Fruit fly (Drosophila melanogaster) whole organism, embryonic: ENCODE data around the gene CG7557.

ENCODE experiments used
- Bdp1 ChIP-seq: fragments of 200-800 bp; sonication (Bioruptor generic); optimal IDR thresholded peaks from 3 replicates; lab custom pipeline; 2016; ENCODE audit warnings: missing biosample characterization, missing genetic modification characterization
- CG10543 ChIP-seq: fragments of 200-800 bp; sonication (Bioruptor generic); optimal IDR thresholded peaks from 3 replicates; lab custom pipeline; 2017; ENCODE audit warnings: missing biosample characterization, mild to moderate bottlenecking, missing genetic modification characterization, moderate library complexity
- CG12299 ChIP-seq: fragments of 200-800 bp; sonication (Bioruptor generic); optimal IDR thresholded peaks from 2 replicates; lab custom pipeline; 2018; ENCODE audit warnings: missing biosample characterization, mild to moderate bottlenecking, missing genetic modification characterization
- CG14441 ChIP-seq: fragments of 200-800 bp; sonication (Bioruptor generic); IDR thresholded peaks from 2 replicates; pipeline ENCODE4 v1.3.6; 2022; ENCODE audit warnings: missing biosample characterization, missing genetic modification characterization
- CG14860 ChIP-seq: fragments of 200-800 bp; sonication (Bioruptor generic); IDR thresholded peaks from 3 replicates; pipeline ENCODE4 v1.3.6; 2022; ENCODE audit warnings: missing biosample characterization, missing genetic modification characterization; ENCODE audit not compliant: partially characterized antibody
- CG17359 ChIP-seq: fragments of 200-800 bp; sonication (Bioruptor generic); optimal IDR thresholded peaks from 3 replicates; lab custom pipeline; 2018; ENCODE audit warnings: missing biosample characterization, mild to moderate bottlenecking, missing genetic modification characterization, moderate library complexity
- CG17802 ChIP-seq: fragments of 200-800 bp; sonication (Bioruptor generic); optimal IDR thresholded peaks from 2 replicates; lab custom pipeline; 2018; ENCODE audit warnings: missing biosample characterization, mild to moderate bottlenecking, missing genetic modification characterization, moderate library complexity
- CG17829 ChIP-seq: fragments of 200-800 bp; optimal IDR thresholded peaks from 2 replicates; lab custom pipeline; 2019; ENCODE audit warnings: missing biosample characterization, mild to moderate bottlenecking, missing genetic modification characterization, moderate library complexity
- CG2129 ChIP-seq: fragments of 200-800 bp; sonication (Bioruptor generic); IDR thresholded peaks from 2 replicates; pipeline ENCODE4 v1.3.6; 2022; ENCODE audit warnings: missing biosample characterization, missing genetic modification characterization; ENCODE audit not compliant: partially characterized antibody
- CG2712 ChIP-seq: fragments of 200-800 bp; optimal IDR thresholded peaks from 3 replicates; lab custom pipeline; 2019; ENCODE audit warnings: missing biosample characterization, mild to moderate bottlenecking, missing genetic modification characterization, moderate library complexity
- CG34224 ChIP-seq: fragments of 200-800 bp; sonication (Bioruptor generic); IDR thresholded peaks from 3 replicates; pipeline ENCODE4 v1.3.6; 2022; ENCODE audit warnings: missing biosample characterization, missing genetic modification characterization; ENCODE audit not compliant: partially characterized antibody
- CG5180 ChIP-seq: fragments of 200-800 bp; sonication (Bioruptor generic); optimal IDR thresholded peaks from 3 replicates; lab custom pipeline; 2017; ENCODE audit warnings: missing biosample characterization, missing genetic modification characterization, mild to moderate bottlenecking, moderate library complexity, missing genetic modification reagents
- CG6765 ChIP-seq: fragments of 200-800 bp; sonication (Bioruptor generic); optimal IDR thresholded peaks from 3 replicates; lab custom pipeline; 2017; ENCODE audit warnings: missing biosample characterization, mild to moderate bottlenecking, missing genetic modification characterization
- CG7372 ChIP-seq: fragments of 200-800 bp; sonication (Bioruptor generic); IDR thresholded peaks from 2 replicates; pipeline ENCODE4 v1.3.6; 2022; ENCODE audit warnings: missing biosample characterization, missing genetic modification characterization
- CG7556 ChIP-seq: fragments of 200-800 bp; sonication (Bioruptor generic); optimal IDR thresholded peaks from 2 replicates; lab custom pipeline; 2017; ENCODE audit warnings: missing biosample characterization, mild to moderate bottlenecking, missing genetic modification characterization
- CG9817 ChIP-seq: fragments of 200-800 bp; sonication (Bioruptor generic); optimal IDR thresholded peaks from 2 replicates; lab custom pipeline; 2018; ENCODE audit warnings: missing biosample characterization, mild to moderate bottlenecking, missing genetic modification characterization, moderate library complexity
- CHES-1-like ChIP-seq: fragments of 200-800 bp; sonication (Bioruptor generic); optimal IDR thresholded peaks from 2 replicates; lab custom pipeline; 2016; ENCODE audit warnings: missing biosample characterization, missing genetic modification characterization
- Camta ChIP-seq: fragments of 200-800 bp; sonication (Bioruptor generic); optimal IDR thresholded peaks from 2 replicates; lab custom pipeline; 2016; ENCODE audit warnings: missing biosample characterization, missing genetic modification characterization
- Ets97D ChIP-seq: fragments of 200-800 bp; sonication (Bioruptor generic); optimal IDR thresholded peaks from 3 replicates; lab custom pipeline; 2016; ENCODE audit warnings: missing biosample characterization, missing genetic modification characterization
- HLHmδ ChIP-seq: fragments of 200-800 bp; sonication (Bioruptor generic); optimal IDR thresholded peaks from 2 replicates; lab custom pipeline; 2018; ENCODE audit warnings: missing biosample characterization, mild to moderate bottlenecking, missing genetic modification characterization, moderate library complexity
- Hr51 ChIP-seq, 2 experiments: fragments of 200-800 bp; sonication (Bioruptor generic); optimal IDR thresholded peaks; 2 replicates in 1 of 2; 3 replicates in 1 of 2; lab custom pipeline; 2016 to 2018; ENCODE audit warnings: missing biosample characterization in 2 of 2, missing genetic modification characterization in 2 of 2, mild to moderate bottlenecking in 1 of 2, moderate library complexity in 1 of 2
- Lpt ChIP-seq: fragments of >200 bp; optimal IDR thresholded peaks from 2 replicates; lab custom pipeline; 2018; ENCODE audit warnings: missing biosample characterization, missing genetic modification characterization
- Max ChIP-seq: fragments of 200-800 bp; sonication (Bioruptor generic); optimal IDR thresholded peaks from 2 replicates; lab custom pipeline; 2016; ENCODE audit warnings: missing biosample characterization, mild to moderate bottlenecking, missing genetic modification characterization
- Mrtf ChIP-seq: fragments of 200-800 bp; sonication (Bioruptor generic); IDR thresholded peaks from 3 replicates; pipeline ENCODE4 v1.3.6; 2022; ENCODE audit warnings: missing biosample characterization, missing genetic modification characterization
- Nf-YA ChIP-seq: fragments of 200-800 bp; sonication (Bioruptor generic); IDR thresholded peaks from 2 replicates; pipeline ENCODE4 v1.3.6; 2022; ENCODE audit warnings: missing biosample characterization, missing genetic modification characterization
- Oli ChIP-seq: fragments of 200-800 bp; sonication (Bioruptor generic); optimal IDR thresholded peaks from 2 replicates; lab custom pipeline; 2018; ENCODE audit warnings: missing biosample characterization, mild to moderate bottlenecking, missing genetic modification characterization, moderate library complexity
- Opbp ChIP-seq: fragments of 200-800 bp; sonication (Bioruptor generic); IDR thresholded peaks from 3 replicates; pipeline ENCODE4 v1.3.6; 2022; ENCODE audit warnings: missing biosample characterization, missing genetic modification characterization; ENCODE audit not compliant: partially characterized antibody
- Poxn ChIP-seq: fragments of 200-800 bp; sonication (Bioruptor generic); IDR thresholded peaks from 2 replicates; pipeline ENCODE4 v1.3.6; 2022; ENCODE audit warnings: missing biosample characterization, missing genetic modification characterization
- Side ChIP-seq: fragments of 200-800 bp; sonication (Bioruptor generic); optimal IDR thresholded peaks from 2 replicates; lab custom pipeline; 2016; ENCODE audit warnings: missing biosample characterization, missing genetic modification characterization
- ac ChIP-seq: fragments of 200-800 bp; sonication (Bioruptor generic); optimal IDR thresholded peaks from 3 replicates; lab custom pipeline; 2017; ENCODE audit warnings: missing biosample characterization, mild to moderate bottlenecking, missing genetic modification characterization
- cas ChIP-seq: fragments of 200-800 bp; sonication (Bioruptor generic); IDR thresholded peaks from 2 replicates; pipeline ENCODE4 v1.3.6; 2022; ENCODE audit warnings: missing biosample characterization, missing genetic modification characterization
- crp ChIP-seq, 2 experiments: fragments of 200-800 bp; sonication (Bioruptor generic); optimal IDR thresholded peaks; 2 replicates in 1 of 2; 3 replicates in 1 of 2; lab custom pipeline; 2017; ENCODE audit warnings: missing biosample characterization in 2 of 2, missing genetic modification characterization in 2 of 2, mild to moderate bottlenecking in 1 of 2, moderate library complexity in 1 of 2
- da ChIP-seq: fragments of 200-800 bp; sonication (Bioruptor generic); optimal IDR thresholded peaks from 2 replicates; lab custom pipeline; 2016; ENCODE audit warnings: missing biosample characterization, missing genetic modification characterization
- danr ChIP-seq: fragments of 200-800 bp; sonication (Bioruptor generic); IDR thresholded peaks from 2 replicates; pipeline ENCODE4 v1.3.6; 2022; ENCODE audit warnings: missing biosample characterization, missing genetic modification characterization
- ems ChIP-seq: fragments of 200-800 bp; sonication (Bioruptor generic); optimal IDR thresholded peaks from 3 replicates; lab custom pipeline; 2016; ENCODE audit warnings: missing biosample characterization, missing genetic modification characterization
- exex ChIP-seq: fragments of 200-800 bp; sonication (Bioruptor generic); optimal IDR thresholded peaks from 4 replicates; lab custom pipeline; 2018; ENCODE audit warnings: missing biosample characterization, mild to moderate bottlenecking, missing genetic modification characterization, moderate library complexity
- fu2 ChIP-seq: fragments of 200-800 bp; sonication (Bioruptor generic); optimal IDR thresholded peaks from 2 replicates; lab custom pipeline; 2016; ENCODE audit warnings: missing biosample characterization, missing genetic modification characterization
- gcm2 ChIP-seq: fragments of 200-800 bp; sonication (Bioruptor generic); optimal IDR thresholded peaks from 2 replicates; lab custom pipeline; 2016; ENCODE audit warnings: missing biosample characterization, missing genetic modification characterization
- gem ChIP-seq: fragments of 200-800 bp; sonication (Bioruptor generic); optimal IDR thresholded peaks from 2 replicates; lab custom pipeline; 2019; ENCODE audit warnings: missing biosample characterization, mild to moderate bottlenecking, missing genetic modification characterization, moderate library complexity
- jigr1 ChIP-seq: fragments of 200-800 bp; sonication (Bioruptor generic); IDR thresholded peaks from 3 replicates; pipeline ENCODE4 v1.3.6; 2022; ENCODE audit warnings: missing biosample characterization, missing genetic modification characterization
- jumu ChIP-seq: fragments of 200-800 bp; sonication (Bioruptor generic); optimal IDR thresholded peaks from 3 replicates; lab custom pipeline; 2016; ENCODE audit warnings: missing biosample characterization, missing genetic modification characterization
- kah ChIP-seq: fragments of 200-800 bp; sonication (Bioruptor generic); optimal IDR thresholded peaks from 2 replicates; lab custom pipeline; 2018; ENCODE audit warnings: missing biosample characterization, mild to moderate bottlenecking, missing genetic modification characterization
- nom ChIP-seq: fragments of 200-800 bp; sonication (Bioruptor generic); optimal IDR thresholded peaks from 2 replicates; lab custom pipeline; 2017; ENCODE audit warnings: missing biosample characterization, missing genetic modification characterization, mild to moderate bottlenecking, moderate library complexity, missing genetic modification reagents
- pum ChIP-seq: fragments of 200-800 bp; sonication (Bioruptor generic); optimal IDR thresholded peaks from 2 replicates; lab custom pipeline; 2016; ENCODE audit warnings: missing biosample characterization, missing genetic modification characterization
- sr ChIP-seq: fragments of 200-800 bp; sonication (Bioruptor generic); IDR thresholded peaks from 3 replicates; pipeline ENCODE4 v1.3.6; 2022; ENCODE audit warnings: missing biosample characterization, missing genetic modification characterization
- trem ChIP-seq: fragments of 200-800 bp; optimal IDR thresholded peaks from 3 replicates; lab custom pipeline; 2019; ENCODE audit warnings: missing biosample characterization, mild to moderate bottlenecking, missing genetic modification characterization, moderate library complexity
- vvl ChIP-seq: fragments of 200-800 bp; sonication (Bioruptor generic); IDR thresholded peaks from 2 replicates; pipeline ENCODE4 v1.3.6; 2022; ENCODE audit warnings: missing biosample characterization, missing genetic modification characterization
- zf30C ChIP-seq: fragments of 200-800 bp; sonication (Bioruptor generic); optimal IDR thresholded peaks from 3 replicates; lab custom pipeline; 2018; ENCODE audit warnings: missing biosample characterization, mild to moderate bottlenecking, missing genetic modification characterization

CG7557 gene

dm6 chr3L:11416495-11417272 is 28.3 kb upstream of the CG7557 start (continued):
- TF ChIP-seq Poxn (GFP tag; lab: Robert Waterston, UW) (peak; percentile 21; the same call in 1 of the 2 replicates), kah (GFP tag; lab: Kevin White, UChicago) (peak; percentile 73), Bdp1 (GFP tag; lab: Kevin White, UChicago) (peak; percentile 59), gcm2 (GFP tag; lab: Kevin White, UChicago) (peak; percentile 29), CG2712 (tag; lab: Kevin White, UChicago) (peak; percentile 59), CG17802 (tag; lab: Kevin White, UChicago) (peak; percentile 80), fu2 (GFP tag; lab: Kevin White, UChicago) (peak; percentile 19), Nf-YA (GFP tag; lab: Robert Waterston, UW) (peak; percentile 94), Camta (peak; percentile 77), CG9817 (tag; lab: Kevin White, UChicago) (peak; percentile 73), CG10543 (GFP tag; lab: Kevin White, UChicago) (no peak), Mrtf (GFP tag; lab: Robert Waterston, UW) (peak; percentile 92), exex (no peak), CG6765 (GFP tag; lab: Kevin White, UChicago) (no peak), trem (peak; percentile 32), sr (GFP tag; lab: Robert Waterston, UW) (peak; percentile 80), nom (GFP tag; lab: Kevin White, UChicago) (no peak), CG7556 (peak; percentile 74), Lpt (no peak), CG5180 (peak; percentile 64), CG14860 (no peak), Opbp (GFP tag; lab: Robert Waterston, UW) (no peak), cas (GFP tag; lab: Robert Waterston, UW) (peak; percentile 54; the same call in 1 of the 2 replicates), jigr1 (GFP tag; lab: Robert Waterston, UW) (peak; percentile 84), CG17829 (tag; lab: Kevin White, UChicago) (peak; percentile 38), da (GFP tag; lab: Kevin White, UChicago) (peak; percentile 74), CHES-1-like (GFP tag; lab: Kevin White, UChicago) (peak; percentile 73), vvl (peak; percentile 98), Oli (tag; lab: Kevin White, UChicago) (peak; percentile 73), ems (peak; percentile 71), Ets97D (GFP tag; lab: Kevin White, UChicago) (peak; percentile 41), Hr51 (GFP tag; optimal IDR thresholded peaks at IDR 0.05; lab: Kevin White, UChicago) (peak; percentile 7 to 70), crp (GFP tag; optimal IDR thresholded peaks at IDR 0.05; lab: Kevin White, UChicago) (peak in 1 of 2 experiments; percentile 26), zf30C (peak; percentile 76), HLHmδ (peak; percentile 39), CG2129 (GFP tag; lab: Robert Waterston, UW) (no peak), Max (GFP tag; lab: Kevin White, UChicago) (peak; percentile 59), pum (GFP tag; lab: Kevin White, UChicago) (peak; percentile 88), CG14441 (GFP tag; lab: Robert Waterston, UW) (peak; percentile 89), CG7372 (peak; percentile 87), Side (peak; percentile 85), gem (tag; lab: Kevin White, UChicago) (peak; percentile 90), ac (GFP tag; lab: Kevin White, UChicago) (peak; percentile 63), danr (GFP tag; lab: Robert Waterston, UW) (peak; percentile 89), CG12299 (peak; percentile 71), CG17359 (tag; lab: Kevin White, UChicago) (peak; percentile 87), CG34224 (no peak), jumu (GFP tag; lab: Kevin White, UChicago) (peak; percentile 92)
